Fruit fly (Drosophila melanogaster): ENCODE results near the gene CG34112.

CG34112 gene

DNA sequence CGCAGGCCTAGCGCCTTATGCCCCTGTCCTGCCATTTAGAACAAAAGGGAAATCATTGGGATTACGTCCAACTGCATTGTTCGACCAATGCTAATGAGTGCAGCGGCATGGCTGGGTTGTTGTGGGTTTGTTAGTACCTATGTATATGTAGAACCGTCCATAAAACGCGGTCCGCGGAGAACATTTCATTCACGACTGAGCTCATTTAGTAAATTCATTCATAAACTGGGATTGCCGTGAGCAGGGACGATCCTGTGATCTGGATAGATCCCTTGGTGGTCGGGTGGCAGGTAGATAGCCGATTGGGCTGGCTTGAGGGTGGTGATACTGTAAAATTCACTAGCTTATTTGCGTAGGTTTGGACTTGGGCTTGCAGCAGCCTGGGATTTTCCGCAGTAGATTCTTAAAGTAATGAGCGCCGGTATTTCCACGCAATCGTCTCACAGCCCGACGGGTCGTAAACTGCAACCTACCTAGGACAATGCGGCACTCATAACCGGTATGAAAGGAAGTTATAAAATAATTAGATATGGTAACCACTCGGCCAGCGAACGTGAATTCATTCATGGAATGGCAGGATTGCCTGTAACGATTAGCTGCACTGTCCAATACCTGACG is 45.8 kb downstream of the CG34112 start:
- TF ChIP-seq CG7045 (GFP tag; optimal IDR thresholded peaks at IDR 0.05), result no peak
- no peak for TF ChIP-seq toe (GFP tag; optimal IDR thresholded peaks at IDR 0.05)
- no peak for TF ChIP-seq Clk (GFP tag; optimal IDR thresholded peaks at IDR 0.05)
- TF ChIP-seq Crg-1 (GFP tag; optimal IDR thresholded peaks at IDR 0.05), result no peak
- TF ChIP-seq tj (GFP tag; optimal IDR thresholded peaks at IDR 0.05), result no peak
- TF ChIP-seq CG5204 (GFP tag; optimal IDR thresholded peaks at IDR 0.05), result no peak
- no peak for TF ChIP-seq kay (GFP tag; ENCODE audit: borderline replicate concordance)
- no peak for TF ChIP-seq pad (GFP tag; optimal IDR thresholded peaks at IDR 0.05)
- no peak for TF ChIP-seq ovo (GFP tag; optimal IDR thresholded peaks at IDR 0.05)
- TF ChIP-seq bab1 (GFP tag; optimal IDR thresholded peaks at IDR 0.05), result no peak
- no peak for TF ChIP-seq Hr96 (GFP tag; optimal IDR thresholded peaks at IDR 0.05)

DNA sequence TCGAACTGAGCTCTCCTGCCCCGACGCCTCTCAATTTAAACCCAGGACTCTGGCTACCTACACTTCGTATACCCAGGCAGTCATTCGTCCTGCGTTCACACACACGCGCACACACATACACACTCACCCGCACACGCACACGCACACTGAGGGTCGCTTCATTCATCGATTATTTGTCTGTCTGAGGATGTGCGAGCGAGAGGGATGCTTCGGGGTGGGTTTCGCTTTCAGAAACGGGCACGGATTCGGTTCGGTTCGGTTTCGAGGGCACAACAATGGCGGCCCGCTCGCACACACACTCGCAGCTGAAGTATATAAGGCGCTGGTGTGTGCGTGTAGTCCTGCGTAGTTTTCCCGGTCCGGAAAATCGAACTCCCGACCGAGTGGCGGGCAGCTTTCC is 47.4 kb downstream of the CG34112 start, which contains the start of gene hkb:
hkb (minus strand) TSS at position 11 of the 400 bp plus-strand sequence.
- TF ChIP-seq CG1620 (GFP tag; optimal IDR thresholded peaks at IDR 0.05), result no peak
- TF ChIP-seq CG12768 (GFP tag; optimal IDR thresholded peaks at IDR 0.05), result no peak
- no peak for TF ChIP-seq Clk (GFP tag; optimal IDR thresholded peaks at IDR 0.05)
- TF ChIP-seq cic (GFP tag; optimal IDR thresholded peaks at IDR 0.05), result no peak
- no peak for TF ChIP-seq toe (GFP tag; optimal IDR thresholded peaks at IDR 0.05)
- no peak for TF ChIP-seq CG11617 (GFP tag; optimal IDR thresholded peaks at IDR 0.05)
- no peak for TF ChIP-seq CG5204 (GFP tag; optimal IDR thresholded peaks at IDR 0.05)
- TF ChIP-seq CG7101 (tag; optimal IDR thresholded peaks at IDR 0.05), result no peak
- no peak for TF ChIP-seq CG33017 (tag; optimal IDR thresholded peaks at IDR 0.05)
- no peak for TF ChIP-seq Crg-1 (GFP tag; optimal IDR thresholded peaks at IDR 0.05)
- no peak for TF ChIP-seq CG14711 (tag; optimal IDR thresholded peaks at IDR 0.05)
- TF ChIP-seq bab1 (GFP tag; optimal IDR thresholded peaks at IDR 0.05), result no peak
- no peak for TF ChIP-seq cnc (optimal IDR thresholded peaks at IDR 0.05)
- no peak for TF ChIP-seq Mnt (GFP tag; optimal IDR thresholded peaks at IDR 0.05)
- no peak for TF ChIP-seq tj (GFP tag; optimal IDR thresholded peaks at IDR 0.05)
- TF ChIP-seq pad (GFP tag; optimal IDR thresholded peaks at IDR 0.05), result no peak
- no peak for TF ChIP-seq Hr96 (GFP tag; optimal IDR thresholded peaks at IDR 0.05)
- no peak for TF ChIP-seq ovo (GFP tag; optimal IDR thresholded peaks at IDR 0.05)
- TF ChIP-seq CG7045 (GFP tag; optimal IDR thresholded peaks at IDR 0.05), result no peak
- TF ChIP-seq kay (GFP tag; ENCODE audit: borderline replicate concordance), result no peak

Data from whole organism, adult.